Fruit fly (Drosophila melanogaster) whole organism, embryonic: Measurements from ENCODE around the gene Iris.
A peak's percentile ranks its signal among the peaks of the same experiment; 100 is the strongest.

Experiments used
- Abd-B ChIP-seq: fragments of 200-800 bp; sonication (Bioruptor generic); optimal IDR thresholded peaks from 2 replicates; lab custom pipeline; 2018; ENCODE audit warnings: missing biosample characterization, mild to moderate bottlenecking, missing genetic modification characterization, moderate library complexity
- Asciz ChIP-seq: fragments of 200-800 bp; sonication (Bioruptor generic); optimal IDR thresholded peaks from 2 replicates; lab custom pipeline; 2017; ENCODE audit warnings: missing biosample characterization, mild to moderate bottlenecking, missing genetic modification characterization, missing genetic modification reagents
- Atf6 ChIP-seq: fragments of 200-800 bp; sonication (Bioruptor generic); IDR thresholded peaks from 2 replicates; pipeline ENCODE4 v1.3.6; 2022; ENCODE audit warnings: missing biosample characterization, missing genetic modification characterization
- CG10321 ChIP-seq: fragments of 200-800 bp; sonication (Bioruptor generic); IDR thresholded peaks from 2 replicates; pipeline ENCODE4 v1.3.6; 2022; ENCODE audit warnings: missing biosample characterization, missing genetic modification characterization
- CG10431 ChIP-seq: fragments of 200-800 bp; sonication (Bioruptor generic); optimal IDR thresholded peaks from 3 replicates; lab custom pipeline; 2018; ENCODE audit warnings: missing biosample characterization, mild to moderate bottlenecking, missing genetic modification characterization
- CG12744 ChIP-seq: fragments of 200-800 bp; sonication (Bioruptor generic); optimal IDR thresholded peaks from 2 replicates; lab custom pipeline; 2016; ENCODE audit warnings: missing biosample characterization, missing genetic modification characterization
- CG13775 ChIP-seq: fragments of 200-800 bp; sonication (Bioruptor generic); optimal IDR thresholded peaks from 3 replicates; lab custom pipeline; 2017; ENCODE audit warnings: missing biosample characterization, mild to moderate bottlenecking, missing genetic modification characterization
- CG14014 ChIP-seq: fragments of 200-800 bp; sonication (Bioruptor generic); IDR thresholded peaks from 2 replicates; pipeline ENCODE4 v1.3.6; 2022; ENCODE audit warnings: missing biosample characterization, missing genetic modification characterization
- CG17328 ChIP-seq: fragments of 200-800 bp; sonication (Bioruptor generic); IDR thresholded peaks from 2 replicates; pipeline ENCODE4 v1.3.6; 2022; ENCODE audit warnings: missing biosample characterization, missing genetic modification characterization
- CG17568 ChIP-seq: fragments of 200-800 bp; sonication (Bioruptor generic); optimal IDR thresholded peaks from 2 replicates; lab custom pipeline; 2018; ENCODE audit warnings: missing biosample characterization, mild to moderate bottlenecking, missing genetic modification characterization, moderate library complexity
- CG2202 ChIP-seq: fragments of 200-800 bp; sonication (Bioruptor generic); optimal IDR thresholded peaks from 2 replicates; lab custom pipeline; 2018; ENCODE audit warnings: missing biosample characterization, mild to moderate bottlenecking, missing genetic modification characterization
- CG42726 ChIP-seq: fragments of 200-800 bp; sonication (Bioruptor generic); IDR thresholded peaks from 2 replicates; pipeline ENCODE4 v1.3.6; 2022; ENCODE audit warnings: missing biosample characterization, missing genetic modification characterization; ENCODE audit not compliant: partially characterized antibody
- CG6654 ChIP-seq: fragments of 200-800 bp; sonication (Bioruptor generic); optimal IDR thresholded peaks from 2 replicates; lab custom pipeline; 2017; ENCODE audit warnings: missing biosample characterization, mild to moderate bottlenecking, missing genetic modification characterization
- CG6689 ChIP-seq: fragments of 200-800 bp; sonication (Bioruptor generic); IDR thresholded peaks from 2 replicates; pipeline ENCODE4 v1.3.6; 2022; ENCODE audit warnings: missing biosample characterization, missing genetic modification characterization
- CG6813 ChIP-seq: fragments of 200-800 bp; sonication (Bioruptor generic); optimal IDR thresholded peaks from 2 replicates; lab custom pipeline; 2017; ENCODE audit warnings: missing biosample characterization, missing genetic modification characterization, mild to moderate bottlenecking, moderate library complexity, missing genetic modification reagents
- CG7271 ChIP-seq: fragments of 200-800 bp; sonication (Bioruptor generic); optimal IDR thresholded peaks from 2 replicates; lab custom pipeline; 2018; ENCODE audit warnings: missing biosample characterization, mild to moderate bottlenecking, missing genetic modification characterization, moderate library complexity
- CG7745 ChIP-seq: fragments of 200-800 bp; sonication (Bioruptor generic); optimal IDR thresholded peaks from 2 replicates; lab custom pipeline; 2018; ENCODE audit warnings: missing biosample characterization, mild to moderate bottlenecking, missing genetic modification characterization, moderate library complexity
- CG7839 ChIP-seq: fragments of 200-800 bp; sonication (Bioruptor generic); optimal IDR thresholded peaks from 3 replicates; lab custom pipeline; 2018; ENCODE audit warnings: missing biosample characterization, mild to moderate bottlenecking, missing genetic modification characterization, moderate library complexity
- D19B ChIP-seq: fragments of 200-800 bp; sonication (Bioruptor generic); optimal IDR thresholded peaks from 2 replicates; lab custom pipeline; 2017; ENCODE audit warnings: missing biosample characterization, mild to moderate bottlenecking, missing genetic modification characterization
- Deaf1 ChIP-seq: fragments of 200-800 bp; optimal IDR thresholded peaks from 3 replicates; lab custom pipeline; 2019; ENCODE audit warnings: missing biosample characterization, mild to moderate bottlenecking, missing genetic modification characterization, moderate library complexity
- E2f2 ChIP-seq: fragments of 200-800 bp; sonication (Bioruptor generic); IDR thresholded peaks from 2 replicates; pipeline ENCODE4 v1.3.6; 2022; ENCODE audit warnings: missing biosample characterization, missing genetic modification characterization
- Ets97D ChIP-seq: fragments of 200-800 bp; sonication (Bioruptor generic); optimal IDR thresholded peaks from 3 replicates; lab custom pipeline; 2016; ENCODE audit warnings: missing biosample characterization, missing genetic modification characterization
- HLH4C ChIP-seq: fragments of 200-800 bp; sonication (Bioruptor generic); IDR thresholded peaks from 3 replicates; pipeline ENCODE4 v1.3.6; 2022; ENCODE audit warnings: missing biosample characterization, missing genetic modification characterization; ENCODE audit not compliant: partially characterized antibody
- Hr51 ChIP-seq, 2 experiments: fragments of 200-800 bp; sonication (Bioruptor generic); optimal IDR thresholded peaks; 2 replicates in 1 of 2; 3 replicates in 1 of 2; lab custom pipeline; 2016 to 2018; ENCODE audit warnings: missing biosample characterization in 2 of 2, missing genetic modification characterization in 2 of 2, mild to moderate bottlenecking in 1 of 2, moderate library complexity in 1 of 2
- Scr ChIP-seq: fragments of 200-800 bp; sonication (Bioruptor generic); IDR thresholded peaks from 2 replicates; pipeline ENCODE4 v1.3.6; 2022; ENCODE audit warnings: missing biosample characterization, missing genetic modification characterization; ENCODE audit not compliant: partially characterized antibody
- Ssrp ChIP-seq: fragments of 200-800 bp; sonication (Bioruptor generic); optimal IDR thresholded peaks from 2 replicates; lab custom pipeline; 2018; ENCODE audit warnings: missing biosample characterization, mild to moderate bottlenecking, missing genetic modification characterization, moderate library complexity
- Trl ChIP-seq, 3 experiments: fragments of >200 bp in 2 of 3; fragments of 200-800 bp in 1 of 3; sonication (Bioruptor generic) in 1 of 3; optimal IDR thresholded peaks; 2 replicates in 1 of 3; 3 replicates in 2 of 3; lab custom pipeline; 2016 to 2017; ENCODE audit warnings: missing biosample characterization in 1 of 3, missing genetic modification characterization in 1 of 3
- Usf ChIP-seq: fragments of 200-800 bp; sonication (Bioruptor generic); optimal IDR thresholded peaks from 2 replicates; lab custom pipeline; 2017; ENCODE audit warnings: missing genotype, missing biosample characterization, missing genetic modification characterization
- aop ChIP-seq: fragments of 200-800 bp; sonication (Bioruptor generic); IDR thresholded peaks from 2 replicates; pipeline ENCODE4 v1.3.6; 2022; ENCODE audit warnings: missing biosample characterization, missing genetic modification characterization
- bab2 ChIP-seq: fragments of 200-800 bp; sonication (Bioruptor generic); optimal IDR thresholded peaks from 2 replicates; lab custom pipeline; 2016; ENCODE audit warnings: missing biosample characterization, missing genetic modification characterization
- chm ChIP-seq: fragments of 200-800 bp; sonication (Bioruptor generic); IDR thresholded peaks from 2 replicates; pipeline ENCODE4 v1.3.6; 2022; ENCODE audit warnings: missing biosample characterization, missing genetic modification characterization
- disco-r ChIP-seq: fragments of 200-800 bp; sonication (Bioruptor generic); optimal IDR thresholded peaks from 2 replicates; lab custom pipeline; 2016; ENCODE audit warnings: missing biosample characterization, missing genetic modification characterization
- ewg ChIP-seq: fragments of 200-800 bp; sonication (Bioruptor generic); optimal IDR thresholded peaks from 3 replicates; lab custom pipeline; 2017; ENCODE audit warnings: mild to moderate bottlenecking, missing biosample characterization, missing genetic modification reagents, missing genetic modification characterization
- fd96Cb ChIP-seq: fragments of 200-800 bp; sonication (Bioruptor generic); optimal IDR thresholded peaks from 2 replicates; lab custom pipeline; 2018; ENCODE audit warnings: missing biosample characterization, mild to moderate bottlenecking, missing genetic modification characterization, moderate library complexity
- grau ChIP-seq: fragments of 200-800 bp; optimal IDR thresholded peaks from 3 replicates; lab custom pipeline; 2019; ENCODE audit warnings: missing biosample characterization, mild to moderate bottlenecking, missing genetic modification characterization, moderate library complexity
- insv ChIP-seq, 2 experiments: fragments of 200-800 bp; sonication (Bioruptor generic); optimal IDR thresholded peaks; 3 replicates each; lab custom pipeline; 2016 to 2018; ENCODE audit warnings: missing biosample characterization in 2 of 2, missing genetic modification characterization in 2 of 2
- nom ChIP-seq: fragments of 200-800 bp; sonication (Bioruptor generic); optimal IDR thresholded peaks from 2 replicates; lab custom pipeline; 2017; ENCODE audit warnings: missing biosample characterization, missing genetic modification characterization, mild to moderate bottlenecking, moderate library complexity, missing genetic modification reagents
- pnt ChIP-seq: fragments of 200-800 bp; sonication (Bioruptor generic); optimal IDR thresholded peaks from 3 replicates; lab custom pipeline; 2016; ENCODE audit warnings: missing biosample characterization, missing genetic modification characterization
- scrt ChIP-seq: fragments of 200-800 bp; sonication (Bioruptor generic); optimal IDR thresholded peaks from 2 replicates; lab custom pipeline; 2018; ENCODE audit warnings: missing biosample characterization, mild to moderate bottlenecking, missing genetic modification characterization, moderate library complexity
- sqz ChIP-seq: fragments of 200-800 bp; sonication (Bioruptor generic); optimal IDR thresholded peaks from 3 replicates; lab custom pipeline; 2018; ENCODE audit warnings: missing biosample characterization, mild to moderate bottlenecking, missing genetic modification characterization
- sr ChIP-seq: fragments of 200-800 bp; sonication (Bioruptor generic); IDR thresholded peaks from 3 replicates; pipeline ENCODE4 v1.3.6; 2022; ENCODE audit warnings: missing biosample characterization, missing genetic modification characterization
- ttk ChIP-seq: fragments of 200-800 bp; sonication (Bioruptor generic); IDR thresholded peaks from 2 replicates; pipeline ENCODE4 v2.1.2; 2022; ENCODE audit warnings: missing biosample characterization, missing genetic modification characterization
- unpg ChIP-seq: fragments of 200-800 bp; sonication (Bioruptor generic); optimal IDR thresholded peaks from 3 replicates; lab custom pipeline; 2018; ENCODE audit warnings: missing biosample characterization, mild to moderate bottlenecking, missing genetic modification characterization, moderate library complexity
- vvl ChIP-seq: fragments of 200-800 bp; sonication (Bioruptor generic); IDR thresholded peaks from 2 replicates; pipeline ENCODE4 v1.3.6; 2022; ENCODE audit warnings: missing biosample characterization, missing genetic modification characterization

Iris gene

dm6 chr2L:1082668-1083067, 51.2 kb downstream of the Iris start (continued):
- TF ChIP-seq Ets97D (no peak), sqz (GFP tag; lab: Kevin White, UChicago) (no peak), CG13775 (GFP tag; lab: Kevin White, UChicago) (no peak), insv (GFP tag; optimal IDR thresholded peaks at IDR 0.05; lab: Kevin White, UChicago) (no peak), Deaf1 (tag; lab: Kevin White, UChicago) (peak; percentile 68), pnt (GFP tag; lab: Kevin White, UChicago) (no peak), Trl (optimal IDR thresholded peaks at IDR 0.05; lab: Kevin White, UChicago) (peak; percentile 34 to 60), Trl (GFP tag; optimal IDR thresholded peaks at IDR 0.05; lab: Kevin White, UChicago) (no peak), grau (tag; lab: Kevin White, UChicago) (no peak), D19B (GFP tag; lab: Kevin White, UChicago) (no peak), CG7839 (tag; lab: Kevin White, UChicago) (no peak), CG2202 (tag; lab: Kevin White, UChicago) (no peak), bab2 (GFP tag; lab: Kevin White, UChicago) (no peak), Ssrp (no peak), disco-r (GFP tag; lab: Kevin White, UChicago) (no peak), fd96Cb (no peak), CG6813 (GFP tag; lab: Kevin White, UChicago) (no peak), ttk (GFP tag; lab: Robert Waterston, UW) (no peak), E2f2 (GFP tag; lab: Robert Waterston, UW) (peak; percentile 11; the same call in 1 of the 2 replicates), vvl (GFP tag; lab: Robert Waterston, UW) (no peak), ewg (GFP tag; lab: Kevin White, UChicago) (peak; percentile 87), Hr51 (GFP tag; optimal IDR thresholded peaks at IDR 0.05; lab: Kevin White, UChicago) (no peak), nom (GFP tag; lab: Kevin White, UChicago) (no peak), sr (GFP tag; lab: Robert Waterston, UW) (0 out of 3 replicates have a peak, but pooled peaks have one; percentile 4), Scr (GFP tag; lab: Robert Waterston, UW) (no peak), CG17568 (GFP tag; lab: Kevin White, UChicago) (no peak), chm (GFP tag; lab: Robert Waterston, UW) (no peak), CG10431 (GFP tag; lab: Kevin White, UChicago) (no peak), CG12744 (GFP tag; lab: Kevin White, UChicago) (no peak), CG42726 (GFP tag; lab: Robert Waterston, UW) (no peak), Usf (GFP tag; lab: Kevin White, UChicago) (no peak), Asciz (GFP tag; lab: Kevin White, UChicago) (no peak), CG10321 (no peak), CG6689 (GFP tag; lab: Robert Waterston, UW) (no peak), Abd-B (GFP tag; lab: Kevin White, UChicago) (no peak), CG7271 (tag; lab: Kevin White, UChicago) (no peak), CG14014 (GFP tag; lab: Robert Waterston, UW) (0 out of 2 replicates have a peak, but pooled peaks have one; percentile 9), CG6654 (no peak), scrt (GFP tag; lab: Kevin White, UChicago) (peak; percentile 20), CG17328 (no peak), aop (GFP tag; lab: Robert Waterston, UW) (no peak), Atf6 (GFP tag; lab: Robert Waterston, UW) (no peak), HLH4C (GFP tag; lab: Robert Waterston, UW) (no peak), CG7745 (tag; lab: Kevin White, UChicago) (no peak), unpg (GFP tag; lab: Kevin White, UChicago) (no peak)
